Fruit fly (Drosophila melanogaster) S2 (cell line): Measurements from ENCODE around the gene Vta1.

Source experiments
- CG8478 ChIP-seq: fragments of >200 bp; optimal IDR thresholded peaks from 2 replicates; lab custom pipeline; 2018
- CTCF ChIP-seq, 2 experiments: fragments of >200 bp; optimal IDR thresholded peaks; 2 replicates each; lab custom pipeline; 2018

DNA sequence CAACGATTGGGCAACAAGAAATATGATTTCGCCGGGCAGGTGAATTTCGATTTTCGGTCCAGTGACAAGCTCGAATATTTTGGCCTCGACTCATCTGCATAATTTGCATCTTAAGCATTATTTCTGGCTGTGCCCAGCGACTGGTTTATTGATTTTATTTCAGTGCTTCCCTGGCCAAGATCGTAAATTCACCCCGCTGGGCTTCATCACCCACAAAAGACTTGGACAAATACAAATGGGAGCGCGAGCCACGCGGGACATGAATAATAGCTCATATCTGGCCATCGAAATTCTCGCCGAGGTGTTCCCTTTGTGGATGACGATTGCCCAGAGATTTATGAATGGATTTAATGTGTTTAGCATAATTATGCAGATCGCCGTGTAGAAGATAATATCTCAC, 22.5 kb upstream of the Vta1 start:
- TF ChIP-seq CG8478 (lab: Kevin White, UChicago) (no peak), CTCF (optimal IDR thresholded peaks at IDR 0.05; lab: Kevin White, UChicago) (no peak)
